Fruit fly (Drosophila melanogaster): Measurements from ENCODE around the gene CG5466.

CG5466 gene

DNA sequence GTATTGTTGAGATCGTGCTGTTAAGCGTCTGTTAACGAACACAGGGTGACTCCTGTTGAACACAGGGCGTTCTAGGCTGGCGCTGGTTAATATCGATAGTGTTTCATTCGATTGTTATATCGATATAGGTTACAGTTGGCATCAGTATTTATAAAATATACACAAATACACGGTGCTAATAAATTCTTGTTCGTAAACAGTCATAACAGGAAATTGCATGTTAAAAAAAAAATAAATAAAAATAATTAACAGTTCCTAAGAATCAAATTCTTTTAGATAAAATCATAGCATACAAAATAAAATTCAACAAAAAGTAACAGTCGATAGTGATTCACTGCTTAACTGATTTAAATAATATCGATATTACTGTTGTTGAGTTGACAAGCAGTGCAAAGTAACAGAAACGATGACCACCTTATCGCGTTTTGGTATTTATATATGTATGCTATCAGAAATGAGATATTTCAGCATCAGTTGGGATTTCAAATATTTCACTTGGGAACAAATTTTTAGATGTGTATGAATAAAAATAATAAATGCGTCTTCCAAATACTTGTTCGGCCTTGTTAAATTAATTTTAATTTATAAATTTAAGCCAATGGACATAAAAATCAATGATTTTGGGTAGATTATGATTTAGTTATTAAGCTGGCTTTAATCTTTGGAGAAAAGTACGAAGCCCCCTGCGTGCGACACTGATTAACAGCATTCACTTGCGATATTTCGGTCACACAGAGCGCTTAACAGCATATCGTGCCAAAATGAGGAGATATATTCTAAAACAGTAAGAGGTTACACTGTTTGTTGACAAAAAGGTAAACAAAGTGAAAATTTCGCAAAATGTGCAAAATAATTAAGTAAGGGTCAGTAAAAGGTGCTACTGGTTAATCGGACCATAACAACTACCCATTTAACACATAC, 17.3 kb downstream of the CG5466 start, which contains the start of the genes Pi3K92E and Lrrk (continued):
- TF ChIP-seq p53 (GFP tag; optimal IDR thresholded peaks at IDR 0.05) (no peak), CG10654 (GFP tag; optimal IDR thresholded peaks at IDR 0.05) (no peak), Xrp1 (GFP tag; IDR thresholded peaks at IDR 0.05) (no peak), grau (tag; optimal IDR thresholded peaks at IDR 0.05) (no peak), CG7987 (GFP tag; optimal IDR thresholded peaks at IDR 0.05) (no peak), tio (GFP tag; optimal IDR thresholded peaks at IDR 0.05) (no peak), dimm (GFP tag; IDR thresholded peaks at IDR 0.05) (no peak), CG13287 (GFP tag; IDR thresholded peaks at IDR 0.05; ENCODE audit: partially characterized antibody) (peak; percentile 79), dm (GFP tag; optimal IDR thresholded peaks at IDR 0.05) (no peak), CG13624 (GFP tag; optimal IDR thresholded peaks at IDR 0.05) (no peak), CG1792 (GFP tag; optimal IDR thresholded peaks at IDR 0.05) (no peak), Mrtf (GFP tag; IDR thresholded peaks at IDR 0.05) (no peak; the same call in 2 of the 3 replicates), lbe (GFP tag; optimal IDR thresholded peaks at IDR 0.05) (no peak), CG15269 (tag; optimal IDR thresholded peaks at IDR 0.05) (no peak), CG31224 (GFP tag; IDR thresholded peaks at IDR 0.05) (no peak), fd96Cb (tag; optimal IDR thresholded peaks at IDR 0.05) (no peak), knrl (GFP tag; IDR thresholded peaks at IDR 0.05; ENCODE audit: partially characterized antibody) (peak; percentile 89), CG10209 (GFP tag; optimal IDR thresholded peaks at IDR 0.05) (no peak), run (tag; optimal IDR thresholded peaks at IDR 0.05) (no peak), jing (GFP tag; optimal IDR thresholded peaks at IDR 0.05) (no peak), sisA (GFP tag; IDR thresholded peaks at IDR 0.05) (no peak), da (GFP tag; optimal IDR thresholded peaks at IDR 0.05) (no peak), ttk (GFP tag; IDR thresholded peaks at IDR 0.05) (no peak), insv (GFP tag; optimal IDR thresholded peaks at IDR 0.05) (no peak), D (optimal IDR thresholded peaks at IDR 0.05) (no peak), D (GFP tag; optimal IDR thresholded peaks at IDR 0.05) (no peak), Gsc (GFP tag; IDR thresholded peaks at IDR 0.05) (no peak), Oli (tag; optimal IDR thresholded peaks at IDR 0.05) (no peak), sens-2 (GFP tag; IDR thresholded peaks at IDR 0.05) (no peak), tgo (GFP tag; IDR thresholded peaks at IDR 0.05) (no peak), gce (GFP tag; IDR thresholded peaks at IDR 0.05) (no peak), Dbx (GFP tag; IDR thresholded peaks at IDR 0.05) (no peak), pb (GFP tag; optimal IDR thresholded peaks at IDR 0.05) (no peak), bowl (GFP tag; IDR thresholded peaks at IDR 0.05) (no peak), Hr78 (GFP tag; optimal IDR thresholded peaks at IDR 0.05) (no peak), tll (GFP tag; optimal IDR thresholded peaks at IDR 0.05) (no peak), CG4854 (GFP tag; optimal IDR thresholded peaks at IDR 0.05) (no peak), pita (GFP tag; optimal IDR thresholded peaks at IDR 0.05) (no peak), CG2116 (GFP tag; optimal IDR thresholded peaks at IDR 0.05) (peak; percentile 53), HHEX (GFP tag; optimal IDR thresholded peaks at IDR 0.05) (peak; percentile 1), CG8359 (GFP tag; optimal IDR thresholded peaks at IDR 0.05; ENCODE audit: borderline replicate concordance) (no peak), CG7357 (GFP tag; IDR thresholded peaks at IDR 0.05) (no peak), Ets97D (GFP tag; optimal IDR thresholded peaks at IDR 0.05) (no peak), CG10431 (GFP tag; optimal IDR thresholded peaks at IDR 0.05) (no peak), Tbp (GFP tag; optimal IDR thresholded peaks at IDR 0.05) (no peak), BEAF-32 (GFP tag; optimal IDR thresholded peaks at IDR 0.05) (peak; percentile 84), CG15479 (GFP tag; optimal IDR thresholded peaks at IDR 0.05) (no peak), btn (GFP tag; optimal IDR thresholded peaks at IDR 0.05) (no peak), gem (tag; optimal IDR thresholded peaks at IDR 0.05) (no peak)
